Fruit fly (Drosophila melanogaster): ENCODE results near the gene trk.

DNA sequence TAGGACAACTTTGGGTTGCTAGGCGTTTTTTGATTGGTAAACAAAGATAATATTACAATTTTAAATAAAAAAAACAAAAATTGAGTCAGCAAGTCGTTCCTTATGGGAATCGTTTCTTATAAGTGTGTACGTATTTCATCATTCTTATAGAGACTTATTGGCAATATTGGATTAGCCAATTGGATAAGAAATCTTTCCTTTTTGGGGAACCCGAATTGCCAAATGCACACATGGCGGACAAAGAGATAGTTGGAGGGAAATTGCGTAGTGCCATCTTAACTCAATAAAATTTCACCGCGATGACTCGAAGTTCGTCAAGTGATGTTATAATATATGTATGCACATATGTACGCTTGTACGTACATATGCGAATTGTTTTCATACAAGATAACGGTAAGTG, 19.2 kb upstream of the trk start:
- no peak for TF ChIP-seq usp (GFP tag; optimal IDR thresholded peaks at IDR 0.05)
- no peak for TF ChIP-seq EcR (GFP tag; optimal IDR thresholded peaks at IDR 0.05)
- no peak for TF ChIP-seq Dll (optimal IDR thresholded peaks at IDR 0.05)
